Fruit fly (Drosophila melanogaster): ENCODE results near the gene Sgsf.

Gene Sgsf

DNA sequence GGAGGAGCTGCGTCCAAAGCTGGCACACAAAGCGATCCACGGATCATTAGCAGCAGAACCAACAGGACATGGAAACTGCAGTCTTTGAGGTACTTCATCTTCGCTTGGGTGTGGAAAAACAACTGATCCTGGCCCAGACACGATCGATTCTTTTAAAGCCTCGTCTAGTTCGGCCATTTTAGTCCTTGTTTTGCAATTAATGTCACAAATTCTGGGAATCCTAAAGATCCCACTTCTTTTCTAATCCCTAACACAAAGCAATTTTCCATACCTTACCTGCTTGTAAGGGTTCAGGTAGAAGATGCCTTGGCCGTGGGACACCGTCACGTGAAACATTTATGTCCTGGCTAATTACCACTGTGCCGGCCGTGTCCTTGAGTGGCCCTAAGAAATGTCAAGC is 41.1 kb downstream of the Sgsf start, which contains the start of gene CG10035:
TSS of gene CG10035 (minus strand) at position 129 of the 400 bp plus-strand sequence.
- no peak for TF ChIP-seq salr (GFP tag; optimal IDR thresholded peaks at IDR 0.05)
- TF ChIP-seq CG11902 (GFP tag; optimal IDR thresholded peaks at IDR 0.05), result no peak
- no peak for TF ChIP-seq Eip93F (GFP tag; optimal IDR thresholded peaks at IDR 0.05)
- TF ChIP-seq esn (GFP tag; optimal IDR thresholded peaks at IDR 0.05), result no peak
- no peak for TF ChIP-seq Ets96B (tag; optimal IDR thresholded peaks at IDR 0.05)
- no peak for TF ChIP-seq Hr38 (GFP tag; optimal IDR thresholded peaks at IDR 0.05)
- no peak for TF ChIP-seq CG32006 (GFP tag; optimal IDR thresholded peaks at IDR 0.05)
- TF ChIP-seq CG8319 (GFP tag; optimal IDR thresholded peaks at IDR 0.05), result no peak
- no peak for TF ChIP-seq dac (GFP tag; optimal IDR thresholded peaks at IDR 0.05)
- TF ChIP-seq CG10631 (GFP tag; optimal IDR thresholded peaks at IDR 0.05), result no peak
- TF ChIP-seq fd85E (GFP tag; optimal IDR thresholded peaks at IDR 0.05), result no peak
- no peak for TF ChIP-seq CG6276 (GFP tag; optimal IDR thresholded peaks at IDR 0.05)
- no peak for TF ChIP-seq CG6163 (GFP tag; IDR thresholded peaks at IDR 0.05)
- TF ChIP-seq Ets21C (GFP tag; optimal IDR thresholded peaks at IDR 0.05), result no peak
- no peak for TF ChIP-seq vri (GFP tag; optimal IDR thresholded peaks at IDR 0.05)
- no peak for TF ChIP-seq achi (GFP tag; optimal IDR thresholded peaks at IDR 0.05)

DNA sequence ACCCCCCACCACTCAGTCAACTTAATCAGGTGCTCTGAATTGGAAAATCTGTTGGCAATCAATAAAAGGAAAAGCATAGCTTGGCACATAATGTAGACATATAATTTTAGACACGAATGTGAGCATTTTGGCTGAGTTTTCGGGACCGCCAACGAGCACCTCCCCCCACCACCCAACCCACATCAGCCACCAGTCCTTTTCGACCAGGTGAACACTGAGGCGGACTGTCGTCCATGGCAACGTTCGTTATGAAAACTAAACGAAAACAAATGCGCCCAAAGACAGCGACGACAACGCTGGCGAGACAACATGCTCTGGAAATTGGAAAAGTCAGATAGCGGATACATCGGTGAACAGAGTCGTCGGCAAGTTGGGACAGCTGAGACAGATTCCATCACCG is 41.6 kb downstream of the Sgsf start, which contains the start of gene GstD11:
TSS of gene GstD11 (plus strand) at position 301 of the 400 bp plus-strand sequence.
- TF ChIP-seq CG9139 (GFP tag; optimal IDR thresholded peaks at IDR 0.05), result no peak
- TF ChIP-seq acj6 (GFP tag; optimal IDR thresholded peaks at IDR 0.05), result no peak
- TF ChIP-seq Ets96B (tag; optimal IDR thresholded peaks at IDR 0.05), result no peak
- no peak for TF ChIP-seq CG1621 (tag; optimal IDR thresholded peaks at IDR 0.05)
- TF ChIP-seq CG11762 (GFP tag; optimal IDR thresholded peaks at IDR 0.05; ENCODE audit: insufficient read depth), result no peak
- no peak for TF ChIP-seq topi (GFP tag; optimal IDR thresholded peaks at IDR 0.05)
- TF ChIP-seq dac (GFP tag; optimal IDR thresholded peaks at IDR 0.05), result no peak
- TF ChIP-seq Lpt (GFP tag; optimal IDR thresholded peaks at IDR 0.05), result no peak
- TF ChIP-seq CG11294 (GFP tag; IDR thresholded peaks at IDR 0.05), result no peak
- TF ChIP-seq Ets21C (GFP tag; optimal IDR thresholded peaks at IDR 0.05), result no peak
- TF ChIP-seq CG16779 (tag; optimal IDR thresholded peaks at IDR 0.05), result no peak
- no peak for TF ChIP-seq Hr39 (GFP tag; optimal IDR thresholded peaks at IDR 0.05)
- TF ChIP-seq Gug (GFP tag; IDR thresholded peaks at IDR 0.05), result no peak

DNA sequence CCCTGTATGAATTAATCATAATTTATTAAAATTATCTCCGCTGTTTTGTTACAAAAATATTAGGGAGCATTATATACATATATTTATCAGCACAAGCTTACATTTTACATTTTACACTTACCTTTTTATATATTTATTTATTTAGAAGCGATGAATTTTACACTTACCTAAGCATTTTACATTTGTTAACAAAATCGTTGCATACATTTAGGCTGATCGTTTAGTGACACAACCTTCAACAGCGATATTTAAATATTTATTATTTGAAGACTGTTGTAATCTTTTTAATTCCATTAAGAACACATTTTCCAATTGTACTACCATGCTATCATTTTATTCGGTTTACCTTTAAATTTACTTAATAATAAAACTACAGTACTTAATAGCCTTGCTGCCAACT is 42.3 kb downstream of the Sgsf start:
- TF ChIP-seq fkh (GFP tag; optimal IDR thresholded peaks at IDR 0.05) (peak; percentile 73), ss (GFP tag; optimal IDR thresholded peaks at IDR 0.05) (no peak), Eip78C (GFP tag) (peak; percentile 71), Blimp-1 (GFP tag; optimal IDR thresholded peaks at IDR 0.05) (no peak), CG3032 (tag; optimal IDR thresholded peaks at IDR 0.05) (no peak)

DNA sequence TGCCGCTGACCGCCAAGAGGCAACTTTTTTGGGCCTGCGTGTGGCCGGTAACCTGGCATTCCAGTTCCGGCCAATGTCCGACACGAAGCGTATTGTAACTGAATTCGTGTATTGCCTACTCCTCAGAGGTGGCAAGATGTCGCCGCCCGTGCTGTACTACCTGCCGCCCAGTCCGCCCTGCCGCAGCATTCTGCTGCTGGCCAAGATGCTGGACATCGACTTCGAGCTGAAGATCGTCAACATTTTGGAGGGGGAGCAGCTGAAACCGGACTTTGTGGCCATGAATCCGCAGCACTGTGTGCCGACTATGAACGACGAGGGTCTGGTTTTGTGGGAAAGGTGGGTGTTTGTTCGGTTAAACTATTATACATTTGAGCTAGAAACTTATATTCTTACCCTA is 42.8 kb downstream of the Sgsf start:
- TF ChIP-seq CG3919 (GFP tag; optimal IDR thresholded peaks at IDR 0.05) (no peak), ss (GFP tag; optimal IDR thresholded peaks at IDR 0.05) (no peak), Ets21C (GFP tag; optimal IDR thresholded peaks at IDR 0.05) (no peak), Met (GFP tag; optimal IDR thresholded peaks at IDR 0.05) (no peak), Eip75B (GFP tag; optimal IDR thresholded peaks at IDR 0.05) (no peak), eg (GFP tag; IDR thresholded peaks at IDR 0.05) (0 out of 3 replicates have a peak, but pooled peaks have one; percentile 18), esn (GFP tag; optimal IDR thresholded peaks at IDR 0.05) (no peak), fd59A (GFP tag; optimal IDR thresholded peaks at IDR 0.05) (no peak), svp (GFP tag) (no peak), CG8119 (GFP tag; IDR thresholded peaks at IDR 0.05) (no peak), net (GFP tag; optimal IDR thresholded peaks at IDR 0.05) (no peak), spab (GFP tag; optimal IDR thresholded peaks at IDR 0.05) (no peak), CG15336 (GFP tag; IDR thresholded peaks at IDR 0.05) (no peak), CG3032 (tag; optimal IDR thresholded peaks at IDR 0.05) (no peak), Lpt (GFP tag; optimal IDR thresholded peaks at IDR 0.05) (peak; percentile 24), CG6792 (GFP tag; optimal IDR thresholded peaks at IDR 0.05) (no peak), fkh (GFP tag; optimal IDR thresholded peaks at IDR 0.05) (no peak), CG11294 (GFP tag; IDR thresholded peaks at IDR 0.05) (no peak)

Data from whole organism, prepupa.